Worm (Caenorhabditis elegans) whole organism, L3 larva: Measurements from ENCODE around the gene C55C3.4.

Source experiments
- aly-2 ChIP-seq: fragments of 150-350 bp; optimal IDR thresholded peaks from 2 replicates; lab custom pipeline; 2014; ENCODE audit warnings: missing biosample characterization, missing genetic modification characterization
- ceh-16 ChIP-seq: sonication (generic microtip); optimal IDR thresholded peaks from 2 replicates; lab custom pipeline; 2017; ENCODE audit warnings: missing biosample characterization, missing genetic modification characterization
- ceh-9 ChIP-seq: sonication (generic microtip); optimal IDR thresholded peaks from 2 replicates; lab custom pipeline; 2018; ENCODE audit warnings: missing biosample characterization, missing genetic modification characterization
- elt-3 ChIP-seq, 3 experiments: fragments of 150-350 bp in 1 of 3; sonication (generic microtip) in 2 of 3; optimal IDR thresholded peaks; 2 replicates in 2 of 3; 4 replicates in 1 of 3; lab custom pipeline; 2014 to 2017; ENCODE audit warnings: missing biosample characterization in 3 of 3, missing genetic modification characterization in 3 of 3
- fkh-10 ChIP-seq: sonication (generic microtip); optimal IDR thresholded peaks from 2 replicates; lab custom pipeline; 2017; ENCODE audit warnings: missing biosample characterization, missing genetic modification reagents, missing genetic modification characterization
- nhr-12 ChIP-seq: fragments of 150-350 bp; optimal IDR thresholded peaks from 2 replicates; lab custom pipeline; 2014; ENCODE audit warnings: missing biosample characterization, missing genetic modification characterization
- nhr-23 ChIP-seq: fragments of 150-350 bp; optimal IDR thresholded peaks from 2 replicates; lab custom pipeline; 2014; ENCODE audit warnings: missing biosample characterization, missing genetic modification reagents, missing genetic modification characterization
- nhr-25 ChIP-seq: sonication (generic microtip); optimal IDR thresholded peaks from 2 replicates; lab custom pipeline; 2017; ENCODE audit warnings: missing biosample characterization, missing genetic modification characterization
- nhr-77 ChIP-seq: fragments of 150-350 bp; optimal IDR thresholded peaks from 2 replicates; lab custom pipeline; 2014; ENCODE audit warnings: missing biosample characterization, missing genetic modification characterization
- pha-4 ChIP-seq: fragments of 150-350 bp; optimal IDR thresholded peaks from 2 replicates; lab custom pipeline; 2014; ENCODE audit warnings: missing biosample characterization, missing genetic modification reagents, missing genetic modification characterization
- snpc-4 ChIP-seq: fragments of 150-350 bp; optimal IDR thresholded peaks from 2 replicates; lab custom pipeline; 2014; ENCODE audit warnings: missing biosample characterization, missing genetic modification characterization
- ztf-11 ChIP-seq: fragments of 150-350 bp; optimal IDR thresholded peaks from 2 replicates; lab custom pipeline; 2014; ENCODE audit warnings: missing biosample characterization, missing genetic modification characterization

ce11 chrIV:5685014-5685413 is 7.1 kb upstream of the C55C3.4 start, which contains the start of gene C55C3.3:
- no peak for TF ChIP-seq nhr-23 (tag; lab: Kevin White, UChicago)
- TF ChIP-seq snpc-4, result no peak
- TF ChIP-seq pha-4 (tag; lab: Kevin White, UChicago), result no peak
- TF ChIP-seq elt-3 (tag; optimal IDR thresholded peaks at IDR 0.05; lab: Kevin White, UChicago), result no peak
- no peak for TF ChIP-seq nhr-25 (tag; lab: Kevin White, UChicago)
- no peak for TF ChIP-seq ztf-11
- TF ChIP-seq ceh-9 (tag; lab: Kevin White, UChicago), result no peak
- TF ChIP-seq aly-2 (tag; lab: Kevin White, UChicago), result no peak
- TF ChIP-seq ceh-16 (tag; lab: Kevin White, UChicago), result no peak
- TF ChIP-seq nhr-12 (tag; lab: Kevin White, UChicago), result no peak
- TF ChIP-seq fkh-10 (GFP tag; lab: Kevin White, UChicago), result no peak
- no peak for TF ChIP-seq nhr-77 (tag; lab: Kevin White, UChicago)
